Worm (Caenorhabditis elegans): ENCODE measurements around the gene bath-31.
"Not testable (repeated sequence)": the region's sequence is repeated elsewhere in the genome, so short reads cannot be mapped to it uniquely, and the experiment has no call there.

The bath-31 gene

ce11 chrII:3759010-3759409 lies 27.2 kb downstream of the bath-31 start, which contains the start of gene T24E12.12:
T24E12.12 (plus strand) TSS chrII:3759290.
- TF ChIP-seq pha-4 (GFP tag; IDR thresholded peaks at IDR 0.05) = no peak
- TF ChIP-seq pha-4 (tag; optimal IDR thresholded peaks at IDR 0.05) = no peak
- no peak for TF ChIP-seq spr-1 (tag; optimal IDR thresholded peaks at IDR 0.05)
- TF ChIP-seq madf-9 (GFP tag; conservative IDR thresholded peaks at IDR 0.05) = no peak
- no peak for TF ChIP-seq snpc-4 (tag; optimal IDR thresholded peaks at IDR 0.05)
- no peak for TF ChIP-seq ama-1 (optimal IDR thresholded peaks at IDR 0.05)
- no peak for TF ChIP-seq mxl-3 (GFP tag; optimal IDR thresholded peaks at IDR 0.05)
- TF ChIP-seq jun-1 (tag; optimal IDR thresholded peaks at IDR 0.05) = no peak
- TF ChIP-seq gei-8 (GFP tag; optimal IDR thresholded peaks at IDR 0.05) = no peak
- TF ChIP-seq lin-38 (GFP tag; IDR thresholded peaks at IDR 0.05) = no peak
- TF ChIP-seq ceh-28 (tag; optimal IDR thresholded peaks at IDR 0.05) = no peak
- TF ChIP-seq nhr-237 (tag; optimal IDR thresholded peaks at IDR 0.05) = no peak
- no peak for TF ChIP-seq egl-43 (GFP tag; IDR thresholded peaks at IDR 0.05)
- TF ChIP-seq dpl-1 (GFP tag; optimal IDR thresholded peaks at IDR 0.05) = no peak
- no peak for TF ChIP-seq cey-2 (tag; optimal IDR thresholded peaks at IDR 0.05; ENCODE audit: borderline replicate concordance, insufficient read depth)
- TF ChIP-seq nhr-6 (tag; optimal IDR thresholded peaks at IDR 0.05) = no peak
- TF ChIP-seq Y5F2A.4 (GFP tag; optimal IDR thresholded peaks at IDR 0.05) = no peak
- no peak for TF ChIP-seq Y105C5A.15 (GFP tag; IDR thresholded peaks at IDR 0.05)
- no peak for TF ChIP-seq egl-27 (tag; optimal IDR thresholded peaks at IDR 0.05)
- TF ChIP-seq nhr-41 (GFP tag; IDR thresholded peaks at IDR 0.05) = no peak
- no peak for TF ChIP-seq daf-16 (GFP tag; optimal IDR thresholded peaks at IDR 0.05)
- TF ChIP-seq daf-16 (tag; optimal IDR thresholded peaks at IDR 0.05) = no peak

- TF ChIP-seq unc-62 (GFP tag; optimal IDR thresholded peaks at IDR 0.05 in 1 of 2) = peak in 1 of 2 experiments; percentile 3
- not testable (repeated sequence) for TF ChIP-seq unc-62 (tag; optimal IDR thresholded peaks at IDR 0.05)
Observed at ce11 chrII:3761599-3761998, 29.8 kb downstream of the bath-31 start, which contains the start of gene T24E12.6. T24E12.6 (minus strand) TSS chrII:3761699.

ce11 chrII:3764486-3764885 lies 32.7 kb downstream of the bath-31 start, which contains the start of gene srx-112:
srx-112 (minus strand) TSS chrII:3764586.
- no peak for TF ChIP-seq dve-1 (tag; optimal IDR thresholded peaks at IDR 0.05; ENCODE audit: insufficient read depth)
- no peak for TF ChIP-seq attf-4 (tag; optimal IDR thresholded peaks at IDR 0.05)
- no peak for TF ChIP-seq spr-1 (tag; optimal IDR thresholded peaks at IDR 0.05)
- TF ChIP-seq ztf-11 (tag; optimal IDR thresholded peaks at IDR 0.05) = no peak
- TF ChIP-seq daf-12 (tag; optimal IDR thresholded peaks at IDR 0.05) = no peak
- no peak for TF ChIP-seq jun-1 (tag; optimal IDR thresholded peaks at IDR 0.05)
- no peak for TF ChIP-seq ceh-82 (tag; optimal IDR thresholded peaks at IDR 0.05)
- TF ChIP-seq zip-2 (tag; optimal IDR thresholded peaks at IDR 0.05) = no peak
- no peak for TF ChIP-seq F26F4.8 (GFP tag; conservative IDR thresholded peaks at IDR 0.05)
- TF ChIP-seq R02D3.7 (tag; optimal IDR thresholded peaks at IDR 0.05) = no peak
- no peak for TF ChIP-seq nhr-10 (tag; optimal IDR thresholded peaks at IDR 0.05)
- no peak for TF ChIP-seq nhr-6 (tag; optimal IDR thresholded peaks at IDR 0.05)
- TF ChIP-seq ctbp-1 (GFP tag; IDR thresholded peaks at IDR 0.05) = no peak
- TF ChIP-seq ceh-20 (GFP tag; IDR thresholded peaks at IDR 0.05) = no peak
- no peak for TF ChIP-seq ZK337.2 (GFP tag; IDR thresholded peaks at IDR 0.05)
- TF ChIP-seq F44E2.7 (GFP tag; IDR thresholded peaks at IDR 0.05) = no peak
- TF ChIP-seq fos-1 (tag; optimal IDR thresholded peaks at IDR 0.05) = no peak
- no peak for TF ChIP-seq ZK546.5 (tag; optimal IDR thresholded peaks at IDR 0.05)
- TF ChIP-seq egl-43 (GFP tag; IDR thresholded peaks at IDR 0.05) = no peak
- no peak for TF ChIP-seq nhr-48 (tag; optimal IDR thresholded peaks at IDR 0.05)
